Fruit fly (Drosophila melanogaster) whole organism, embryonic: ENCODE data around the gene Sr-CIII.

Source experiments
- CG11093 ChIP-seq: fragments of 200-800 bp; sonication (Bioruptor generic); IDR thresholded peaks from 3 replicates; pipeline ENCODE4 v1.3.6; 2022; ENCODE audit warnings: missing biosample characterization, missing genetic modification characterization
- CG11456 ChIP-seq: fragments of 200-800 bp; sonication (Bioruptor generic); IDR thresholded peaks from 3 replicates; pipeline ENCODE4 v1.3.6; 2022; ENCODE audit warnings: missing biosample characterization, missing genetic modification characterization
- CG12769 ChIP-seq: fragments of 200-800 bp; sonication (Bioruptor generic); optimal IDR thresholded peaks from 2 replicates; lab custom pipeline; 2019; ENCODE audit warnings: missing biosample characterization, mild to moderate bottlenecking, missing genetic modification characterization, moderate library complexity
- CG14860 ChIP-seq: fragments of 200-800 bp; sonication (Bioruptor generic); IDR thresholded peaks from 3 replicates; pipeline ENCODE4 v1.3.6; 2022; ENCODE audit warnings: missing biosample characterization, missing genetic modification characterization; ENCODE audit not compliant: partially characterized antibody
- CG16815 ChIP-seq: fragments of 200-800 bp; sonication (Bioruptor generic); optimal IDR thresholded peaks from 3 replicates; lab custom pipeline; 2017; ENCODE audit warnings: missing biosample characterization, mild to moderate bottlenecking, missing genetic modification characterization
- CG17359 ChIP-seq: fragments of 200-800 bp; sonication (Bioruptor generic); optimal IDR thresholded peaks from 3 replicates; lab custom pipeline; 2018; ENCODE audit warnings: missing biosample characterization, mild to moderate bottlenecking, missing genetic modification characterization, moderate library complexity
- CG17912 ChIP-seq: fragments of 200-800 bp; sonication (Bioruptor generic); optimal IDR thresholded peaks from 2 replicates; lab custom pipeline; 2018; ENCODE audit warnings: missing biosample characterization, mild to moderate bottlenecking, missing genetic modification characterization
- CG18599 ChIP-seq: fragments of 200-800 bp; sonication (Bioruptor generic); optimal IDR thresholded peaks from 3 replicates; lab custom pipeline; 2017; ENCODE audit warnings: missing biosample characterization, missing genetic modification characterization, mild to moderate bottlenecking, moderate library complexity, missing genetic modification reagents
- CG2678 ChIP-seq: fragments of 200-800 bp; sonication (Bioruptor generic); optimal IDR thresholded peaks from 3 replicates; lab custom pipeline; 2019; ENCODE audit warnings: missing biosample characterization, mild to moderate bottlenecking, missing genetic modification characterization, moderate library complexity
- CG31388 ChIP-seq: fragments of 200-800 bp; sonication (Bioruptor generic); optimal IDR thresholded peaks from 2 replicates; lab custom pipeline; 2016; ENCODE audit warnings: missing biosample characterization, missing genetic modification characterization
- CG3163 ChIP-seq: fragments of 200-800 bp; sonication (Bioruptor generic); optimal IDR thresholded peaks from 3 replicates; lab custom pipeline; 2016; ENCODE audit warnings: missing biosample characterization, missing genetic modification characterization
- CG33213 ChIP-seq: fragments of 200-800 bp; sonication (Bioruptor generic); optimal IDR thresholded peaks from 3 replicates; lab custom pipeline; 2016; ENCODE audit warnings: missing biosample characterization, missing genetic modification characterization
- CG3838 ChIP-seq: fragments of 200-800 bp; sonication (Bioruptor generic); optimal IDR thresholded peaks from 3 replicates; lab custom pipeline; 2016; ENCODE audit warnings: missing biosample characterization, missing genetic modification characterization
- CG6689 ChIP-seq: fragments of 200-800 bp; sonication (Bioruptor generic); IDR thresholded peaks from 2 replicates; pipeline ENCODE4 v1.3.6; 2022; ENCODE audit warnings: missing biosample characterization, missing genetic modification characterization
- CG7357 ChIP-seq: fragments of 200-800 bp; sonication (Bioruptor generic); IDR thresholded peaks from 3 replicates; pipeline ENCODE4 v1.3.6; 2022; ENCODE audit warnings: missing biosample characterization, missing genetic modification characterization
- CG7556 ChIP-seq: fragments of 200-800 bp; sonication (Bioruptor generic); optimal IDR thresholded peaks from 2 replicates; lab custom pipeline; 2017; ENCODE audit warnings: missing biosample characterization, mild to moderate bottlenecking, missing genetic modification characterization
- CG8290 ChIP-seq, 3 experiments: fragments of 200-800 bp; sonication (Bioruptor generic); optimal IDR thresholded peaks; 2 replicates each; lab custom pipeline; 2016 to 2019; ENCODE audit warnings: missing biosample characterization in 3 of 3, missing genetic modification characterization in 3 of 3, mild to moderate bottlenecking in 2 of 3, moderate library complexity in 1 of 3
- CG8478 ChIP-seq: fragments of >200 bp; optimal IDR thresholded peaks from 2 replicates; lab custom pipeline; 2018
- CG9797 ChIP-seq: fragments of 200-800 bp; sonication (Bioruptor generic); optimal IDR thresholded peaks from 3 replicates; lab custom pipeline; 2018; ENCODE audit warnings: missing biosample characterization, mild to moderate bottlenecking, missing genetic modification characterization
- Chrac-16 ChIP-seq: fragments of 200-800 bp; sonication (Bioruptor generic); optimal IDR thresholded peaks from 3 replicates; lab custom pipeline; 2016; ENCODE audit warnings: missing biosample characterization, missing genetic modification characterization
- CkIIα-i1 ChIP-seq: fragments of 200-800 bp; sonication (Bioruptor generic); IDR thresholded peaks from 2 replicates; pipeline ENCODE4 v1.3.6; 2022; ENCODE audit warnings: missing biosample characterization, missing genetic modification characterization
- Ets97D ChIP-seq: fragments of 200-800 bp; sonication (Bioruptor generic); optimal IDR thresholded peaks from 3 replicates; lab custom pipeline; 2016; ENCODE audit warnings: missing biosample characterization, missing genetic modification characterization
- Fer3 ChIP-seq: fragments of 200-800 bp; sonication (Bioruptor generic); optimal IDR thresholded peaks from 2 replicates; lab custom pipeline; 2018; ENCODE audit warnings: missing biosample characterization, mild to moderate bottlenecking, missing genetic modification characterization, moderate library complexity
- HLH4C ChIP-seq: fragments of 200-800 bp; sonication (Bioruptor generic); IDR thresholded peaks from 3 replicates; pipeline ENCODE4 v1.3.6; 2022; ENCODE audit warnings: missing biosample characterization, missing genetic modification characterization; ENCODE audit not compliant: partially characterized antibody
- Hmx ChIP-seq: fragments of 200-800 bp; sonication (Bioruptor generic); optimal IDR thresholded peaks from 2 replicates; lab custom pipeline; 2016; ENCODE audit warnings: missing biosample characterization, missing genetic modification characterization
- Hr3 ChIP-seq: fragments of 200-800 bp; sonication (Bioruptor generic); optimal IDR thresholded peaks from 3 replicates; lab custom pipeline; 2016; ENCODE audit warnings: missing biosample characterization, missing genetic modification characterization
- Lim3 ChIP-seq: fragments of 200-800 bp; sonication (Bioruptor generic); IDR thresholded peaks from 2 replicates; pipeline ENCODE4 v1.3.6; 2022; ENCODE audit warnings: missing biosample characterization, missing genetic modification characterization
- MTF-1 ChIP-seq: fragments of 200-800 bp; sonication (Bioruptor generic); optimal IDR thresholded peaks from 2 replicates; lab custom pipeline; 2018; ENCODE audit warnings: missing biosample characterization, mild to moderate bottlenecking, missing genetic modification characterization, borderline replicate concordance
- Mrtf ChIP-seq: fragments of 200-800 bp; sonication (Bioruptor generic); IDR thresholded peaks from 3 replicates; pipeline ENCODE4 v1.3.6; 2022; ENCODE audit warnings: missing biosample characterization, missing genetic modification characterization
- NK7.1 ChIP-seq: fragments of 200-800 bp; sonication (Bioruptor generic); optimal IDR thresholded peaks from 3 replicates; lab custom pipeline; 2016; ENCODE audit warnings: missing biosample characterization, missing genetic modification characterization
- Neu2 ChIP-seq: fragments of 200-800 bp; sonication (Bioruptor generic); optimal IDR thresholded peaks from 3 replicates; lab custom pipeline; 2016; ENCODE audit warnings: missing biosample characterization, missing genetic modification characterization, borderline replicate concordance
- Ssrp ChIP-seq: fragments of 200-800 bp; sonication (Bioruptor generic); optimal IDR thresholded peaks from 2 replicates; lab custom pipeline; 2018; ENCODE audit warnings: missing biosample characterization, mild to moderate bottlenecking, missing genetic modification characterization, moderate library complexity
- ac ChIP-seq: fragments of 200-800 bp; sonication (Bioruptor generic); optimal IDR thresholded peaks from 3 replicates; lab custom pipeline; 2017; ENCODE audit warnings: missing biosample characterization, mild to moderate bottlenecking, missing genetic modification characterization
- amos ChIP-seq: fragments of 200-800 bp; sonication (Bioruptor generic); IDR thresholded peaks from 2 replicates; pipeline ENCODE4 v1.3.6; 2022; ENCODE audit warnings: missing biosample characterization, missing genetic modification characterization; ENCODE audit not compliant: partially characterized antibody
- cato ChIP-seq: fragments of 200-800 bp; sonication (Bioruptor generic); optimal IDR thresholded peaks from 2 replicates; lab custom pipeline; 2016; ENCODE audit warnings: missing biosample characterization, missing genetic modification characterization, borderline replicate concordance
- chinmo ChIP-seq: fragments of 200-800 bp; sonication (Bioruptor generic); IDR thresholded peaks from 4 replicates; pipeline ENCODE4 v1.3.6; 2022; ENCODE audit warnings: missing biosample characterization, missing genetic modification characterization; ENCODE audit not compliant: partially characterized antibody
- ci ChIP-seq: fragments of 200-800 bp; sonication (Bioruptor generic); IDR thresholded peaks from 3 replicates; pipeline ENCODE4 v1.3.6; 2022; ENCODE audit warnings: missing biosample characterization, missing genetic modification characterization
- cwo ChIP-seq: fragments of 200-800 bp; sonication (Bioruptor generic); optimal IDR thresholded peaks from 3 replicates; lab custom pipeline; 2017; ENCODE audit warnings: missing biosample characterization, missing genetic modification characterization, mild to moderate bottlenecking, moderate library complexity, missing genetic modification reagents
- ems ChIP-seq: fragments of 200-800 bp; sonication (Bioruptor generic); optimal IDR thresholded peaks from 3 replicates; lab custom pipeline; 2016; ENCODE audit warnings: missing biosample characterization, missing genetic modification characterization
- grn ChIP-seq: fragments of 200-800 bp; sonication (Bioruptor generic); optimal IDR thresholded peaks from 3 replicates; lab custom pipeline; 2017; ENCODE audit warnings: missing biosample characterization, missing genetic modification characterization
- lov ChIP-seq, 2 experiments: fragments of 200-800 bp in 1 of 2; fragments of >200 bp in 1 of 2; sonication (Bioruptor generic) in 1 of 2; IDR thresholded peaks in 1 of 2; optimal IDR thresholded peaks in 1 of 2; 2 replicates in 1 of 2; 3 replicates in 1 of 2; pipeline versions ENCODE4 v1.3.6 to Lab custom; 2017 to 2022; ENCODE audit warnings: missing biosample characterization in 1 of 2, missing genetic modification characterization in 1 of 2
- p53 ChIP-seq: fragments of 200-800 bp; sonication (Bioruptor generic); optimal IDR thresholded peaks from 2 replicates; lab custom pipeline; 2016; ENCODE audit warnings: missing biosample characterization, missing genetic modification characterization
- pnt ChIP-seq: fragments of 200-800 bp; sonication (Bioruptor generic); optimal IDR thresholded peaks from 3 replicates; lab custom pipeline; 2016; ENCODE audit warnings: missing biosample characterization, missing genetic modification characterization
- rib ChIP-seq: fragments of 200-800 bp; sonication (Bioruptor generic); IDR thresholded peaks from 2 replicates; pipeline ENCODE4 v1.3.6; 2022; ENCODE audit warnings: missing biosample characterization, missing genetic modification characterization
- sens ChIP-seq: fragments of 200-800 bp; sonication (Bioruptor generic); peaks from one replicate; lab custom pipeline; 2016; ENCODE audit warnings: missing biosample characterization, missing genetic modification characterization
- sisA ChIP-seq: fragments of 200-800 bp; sonication (Bioruptor generic); IDR thresholded peaks from 2 replicates; pipeline ENCODE4 v1.3.6; 2022; ENCODE audit warnings: missing biosample characterization, missing genetic modification characterization
- ssp ChIP-seq: fragments of 200-800 bp; sonication (Bioruptor generic); IDR thresholded peaks from 2 replicates; pipeline ENCODE4 v1.3.6; 2022; ENCODE audit warnings: missing biosample characterization, missing genetic modification characterization
- tll ChIP-seq, 2 experiments: fragments of 200-800 bp in 1 of 2; fragments of >200 bp in 1 of 2; sonication (Bioruptor generic) in 1 of 2; optimal IDR thresholded peaks; 2 replicates each; lab custom pipeline; 2017 to 2019; ENCODE audit warnings: missing biosample characterization in 2 of 2, missing genetic modification characterization in 2 of 2, mild to moderate bottlenecking in 1 of 2, moderate library complexity in 1 of 2
- tna ChIP-seq: fragments of 200-800 bp; sonication (Bioruptor generic); IDR thresholded peaks from 2 replicates; pipeline ENCODE4 v1.3.6; 2022; ENCODE audit warnings: missing biosample characterization, missing genetic modification characterization; ENCODE audit not compliant: partially characterized antibody
- unpg ChIP-seq: fragments of 200-800 bp; sonication (Bioruptor generic); optimal IDR thresholded peaks from 3 replicates; lab custom pipeline; 2018; ENCODE audit warnings: missing biosample characterization, mild to moderate bottlenecking, missing genetic modification characterization, moderate library complexity

Sr-CIII gene

DNA sequence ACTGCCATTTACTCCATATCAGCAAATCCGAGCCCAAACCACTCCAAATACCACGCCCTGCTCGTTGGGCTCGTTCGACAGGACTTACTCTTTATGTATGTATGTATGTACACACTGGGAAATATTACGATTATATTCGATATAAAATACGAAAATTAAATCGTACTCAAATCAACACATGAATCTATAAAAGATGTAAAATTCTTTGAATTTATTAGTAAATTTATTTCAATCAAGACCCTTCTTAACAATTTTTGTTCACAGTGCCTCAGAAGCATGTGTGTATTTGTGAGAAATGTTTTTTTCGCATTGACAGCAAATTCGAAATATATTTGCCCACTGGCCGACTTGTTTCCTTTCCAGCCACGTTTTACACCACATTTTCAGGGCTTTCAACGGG lies 26.2 kb downstream of the Sr-CIII start (continued):
- TF ChIP-seq CG9797 (no peak), CG8290 (GFP tag; optimal IDR thresholded peaks at IDR 0.05; lab: Kevin White, UChicago) (no peak), CG8290 (tag; optimal IDR thresholded peaks at IDR 0.05; lab: Kevin White, UChicago) (no peak), MTF-1 (GFP tag; lab: Kevin White, UChicago) (no peak), CG3163 (GFP tag; lab: Kevin White, UChicago) (no peak), Hmx (GFP tag; lab: Kevin White, UChicago) (no peak), grn (GFP tag; lab: Kevin White, UChicago) (no peak), CG17359 (tag; lab: Kevin White, UChicago) (peak; percentile 11), CG7556 (GFP tag; lab: Kevin White, UChicago) (peak; percentile 26), Hr3 (GFP tag; lab: Kevin White, UChicago) (no peak), tll (GFP tag; optimal IDR thresholded peaks at IDR 0.05; lab: Kevin White, UChicago) (no peak), Lim3 (GFP tag; lab: Robert Waterston, UW) (no peak), rib (GFP tag; lab: Robert Waterston, UW) (no peak), CG11456 (no peak), CG33213 (no peak), CG8478 (lab: Kevin White, UChicago) (no peak), sens (peak; percentile 74), CG12769 (peak; percentile 46), Ets97D (GFP tag; lab: Kevin White, UChicago) (no peak), ems (GFP tag; lab: Kevin White, UChicago) (no peak), CkIIα-i1 (GFP tag; lab: Robert Waterston, UW) (no peak), NK7.1 (GFP tag; lab: Kevin White, UChicago) (no peak), CG11093 (GFP tag; lab: Robert Waterston, UW) (no peak), CG7357 (no peak), ssp (GFP tag; lab: Robert Waterston, UW) (no peak), chinmo (GFP tag; lab: Robert Waterston, UW) (no peak), Chrac-16 (GFP tag; lab: Kevin White, UChicago) (no peak), CG17912 (GFP tag; lab: Kevin White, UChicago) (no peak), CG14860 (no peak), cato (GFP tag; lab: Kevin White, UChicago) (no peak), lov (optimal IDR thresholded peaks at IDR 0.05; lab: Kevin White, UChicago) (no peak), lov (GFP tag; IDR thresholded peaks at IDR 0.05; lab: Robert Waterston, UW) (no peak), p53 (GFP tag; lab: Kevin White, UChicago) (no peak), CG3838 (GFP tag; lab: Kevin White, UChicago) (no peak), CG31388 (GFP tag; lab: Kevin White, UChicago) (no peak), HLH4C (GFP tag; lab: Robert Waterston, UW) (no peak), sisA (no peak), Ssrp (tag; lab: Kevin White, UChicago) (no peak), Fer3 (peak; percentile 7), CG2678 (peak; percentile 55), cwo (GFP tag; lab: Kevin White, UChicago) (peak; percentile 20), pnt (GFP tag; lab: Kevin White, UChicago) (no peak), CG6689 (GFP tag; lab: Robert Waterston, UW) (0 out of 2 replicates have a peak, but pooled peaks have one; percentile 21), unpg (GFP tag; lab: Kevin White, UChicago) (peak; percentile 10), amos (GFP tag; lab: Robert Waterston, UW) (no peak), ac (GFP tag; lab: Kevin White, UChicago) (no peak), tna (GFP tag; lab: Robert Waterston, UW) (no peak), ci (GFP tag; lab: Robert Waterston, UW) (0 out of 3 replicates have a peak, but pooled peaks have one; percentile 22), Neu2 (GFP tag; lab: Kevin White, UChicago) (no peak), CG16815 (GFP tag; lab: Kevin White, UChicago) (no peak), CG18599 (GFP tag; lab: Kevin White, UChicago) (peak; percentile 67), Mrtf (GFP tag; lab: Robert Waterston, UW) (no peak)
